Worm (Caenorhabditis elegans) whole organism, young adult: ENCODE data around the gene gly-6.

ENCODE experiments used
- F23B12.7 ChIP-seq: sonication (generic microtip); optimal IDR thresholded peaks from 2 replicates; lab custom pipeline; 2017; ENCODE audit warnings: missing genetic modification characterization, mild to moderate bottlenecking, missing compliant biosample characterization, antibody characterized with exemption, moderate library complexity; ENCODE audit not compliant: insufficient read depth
- Y56A3A.18 ChIP-seq: fragments of 200-800 bp; sonication (Bioruptor generic); IDR thresholded peaks from 2 replicates; pipeline ENCODE4 v1.3.6; 2022; ENCODE audit warnings: missing genetic modification reagents, missing genetic modification characterization, missing compliant biosample characterization
- atf-7 ChIP-seq: sonication (generic microtip); optimal IDR thresholded peaks from 2 replicates; lab custom pipeline; 2017; ENCODE audit warnings: mild to moderate bottlenecking, missing genetic modification characterization, missing compliant biosample characterization
- ceh-58 ChIP-seq: fragments of 200-800 bp; sonication (Bioruptor generic); IDR thresholded peaks from 2 replicates; pipeline ENCODE4 v1.3.6; 2022; ENCODE audit warnings: missing genetic modification characterization, missing compliant biosample characterization
- dox-1 ChIP-seq: fragments of 200-800 bp; sonication (Bioruptor generic); IDR thresholded peaks from 2 replicates; pipeline ENCODE4 v1.3.6; 2022; ENCODE audit warnings: missing genetic modification reagents, missing genetic modification characterization, missing compliant biosample characterization
- efl-1 ChIP-seq: fragments of 150-350 bp; optimal IDR thresholded peaks from 2 replicates; lab custom pipeline; 2014; ENCODE audit warnings: missing biosample characterization, missing genetic modification reagents, missing genetic modification characterization
- him-1 ChIP-seq: sonication (generic microtip); optimal IDR thresholded peaks from 2 replicates; lab custom pipeline; 2016; ENCODE audit warnings: missing genotype, missing genetic modification reagents, missing genetic modification characterization, missing compliant biosample characterization
- hlh-26 ChIP-seq: fragments of 200-800 bp; sonication (Bioruptor generic); conservative IDR thresholded peaks from 2 replicates; pipeline ENCODE4 v1.3.6; 2022; ENCODE audit warnings: missing genetic modification reagents, missing genetic modification characterization, missing compliant biosample characterization
- lin-54 ChIP-seq: fragments of 200-800 bp; sonication (Bioruptor generic); optimal IDR thresholded peaks from 2 replicates; lab custom pipeline; 2018; ENCODE audit warnings: mild to moderate bottlenecking, missing genetic modification characterization, missing compliant biosample characterization
- lir-1 ChIP-seq: fragments of 200-800 bp; sonication (Bioruptor generic); conservative IDR thresholded peaks from 2 replicates; pipeline ENCODE4 v1.3.6; 2022; ENCODE audit warnings: missing genetic modification reagents, missing genetic modification characterization, missing compliant biosample characterization
- nfya-2 ChIP-seq: fragments of 200-800 bp; sonication (Bioruptor generic); IDR thresholded peaks from 2 replicates; pipeline ENCODE4 v1.3.6; 2022; ENCODE audit warnings: missing genetic modification reagents, missing genetic modification characterization, missing compliant biosample characterization
- pbrm-1 ChIP-seq: fragments of 200-800 bp; sonication (Bioruptor generic); IDR thresholded peaks from 2 replicates; pipeline ENCODE4 v1.3.6; 2022; ENCODE audit warnings: missing genetic modification reagents, missing genetic modification characterization, missing compliant biosample characterization
- pha-4 ChIP-seq: fragments of 150-350 bp; sonication (generic microtip); optimal IDR thresholded peaks from 2 replicates; lab custom pipeline; 2014; ENCODE audit warnings: missing biosample characterization, missing genetic modification reagents, missing genetic modification characterization
- unc-130 ChIP-seq: sonication (generic microtip); optimal IDR thresholded peaks from 2 replicates; lab custom pipeline; 2016; ENCODE audit warnings: missing genetic modification reagents, missing genetic modification characterization, missing compliant biosample characterization

DNA sequence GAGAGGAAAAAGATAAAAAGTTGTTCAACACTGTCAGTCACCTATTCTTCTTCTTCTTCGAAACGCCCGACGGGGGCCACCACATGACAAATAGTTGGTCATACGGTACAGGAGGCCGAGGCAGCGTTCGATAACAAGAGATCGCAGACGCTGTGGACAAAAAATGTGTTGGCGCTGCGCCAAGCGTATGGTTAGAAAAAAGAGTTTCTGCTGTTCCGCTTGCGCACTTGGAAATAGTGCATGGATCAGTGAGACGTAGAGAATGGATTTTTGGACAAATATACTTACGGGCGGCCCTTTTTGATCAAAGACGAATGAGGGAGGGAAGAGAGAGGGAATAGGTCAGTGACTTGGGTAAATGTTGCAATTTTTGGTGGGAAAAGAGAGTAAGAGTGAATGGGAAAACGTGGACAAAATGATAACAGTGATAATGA, 46.3 kb downstream of the gly-6 start:
- TF ChIP-seq pha-4 (tag; lab: Kevin White, UChicago) (peak; percentile 57), lir-1 (0 out of 2 replicates have a peak, but pooled peaks have one; percentile 29), Y56A3A.18 (no peak), efl-1 (no peak), unc-130 (no peak), F23B12.7 (tag; lab: Kevin White, UChicago) (no peak), ceh-58 (GFP tag; lab: Robert Waterston, UW) (no peak), nfya-2 (GFP tag; lab: Robert Waterston, UW) (no peak), him-1 (no peak), hlh-26 (GFP tag; lab: Robert Waterston, UW) (no peak), dox-1 (peak; percentile 78), lin-54 (peak; percentile 32), pbrm-1 (GFP tag; lab: Robert Waterston, UW) (0 out of 2 replicates have a peak, but pooled peaks have one; percentile 52), atf-7 (tag; lab: Kevin White, UChicago) (peak; percentile 77)
